Fruit fly (Drosophila melanogaster) whole organism, prepupa: Measurements from ENCODE around the gene CG33285.

Experiments used
- CG10631 ChIP-seq: fragments of 200-800 bp; sonication (Bioruptor generic); optimal IDR thresholded peaks from 2 replicates; lab custom pipeline; 2016; ENCODE audit warnings: missing biosample characterization, missing genetic modification characterization
- CG10669 ChIP-seq: fragments of 200-800 bp; sonication (Bioruptor generic); optimal IDR thresholded peaks from 3 replicates; lab custom pipeline; 2018; ENCODE audit warnings: missing biosample characterization, mild to moderate bottlenecking, missing genetic modification characterization, moderate library complexity
- CG11294 ChIP-seq: fragments of 200-800 bp; sonication (Bioruptor generic); IDR thresholded peaks from 2 replicates; pipeline ENCODE4 v1.3.6; 2022; ENCODE audit warnings: missing biosample characterization, missing genetic modification characterization
- CG11762 ChIP-seq: fragments of 200-800 bp; sonication (Bioruptor generic); optimal IDR thresholded peaks from 3 replicates; lab custom pipeline; 2016; ENCODE audit warnings: missing biosample characterization, missing genetic modification characterization; ENCODE audit not compliant: insufficient read depth
- CG11902 ChIP-seq: fragments of 200-800 bp; sonication (Bioruptor generic); optimal IDR thresholded peaks from 3 replicates; lab custom pipeline; 2016; ENCODE audit warnings: missing biosample characterization, missing genetic modification characterization
- CG32006 ChIP-seq: fragments of 200-800 bp; sonication (Bioruptor generic); optimal IDR thresholded peaks from 3 replicates; lab custom pipeline; 2017; ENCODE audit warnings: missing biosample characterization, mild to moderate bottlenecking, missing genetic modification characterization
- CG34406 ChIP-seq: fragments of 200-800 bp; sonication (Bioruptor generic); optimal IDR thresholded peaks from 3 replicates; lab custom pipeline; 2016; ENCODE audit warnings: missing biosample characterization, missing genetic modification characterization
- CG6792 ChIP-seq: fragments of 200-800 bp; sonication (Bioruptor generic); optimal IDR thresholded peaks from 3 replicates; lab custom pipeline; 2016; ENCODE audit warnings: missing biosample characterization, missing genetic modification characterization
- CG6808 ChIP-seq: fragments of 200-800 bp; sonication (Bioruptor generic); optimal IDR thresholded peaks from 3 replicates; lab custom pipeline; 2017; ENCODE audit warnings: missing biosample characterization, missing genetic modification characterization, mild to moderate bottlenecking, moderate library complexity, missing genetic modification reagents
- CG6854 ChIP-seq: fragments of 200-800 bp; sonication (Bioruptor generic); optimal IDR thresholded peaks from 2 replicates; lab custom pipeline; 2017; ENCODE audit warnings: missing biosample characterization, mild to moderate bottlenecking, missing genetic modification characterization
- CG7368 ChIP-seq: fragments of 200-800 bp; sonication (Bioruptor generic); optimal IDR thresholded peaks from 3 replicates; lab custom pipeline; 2016; ENCODE audit warnings: missing biosample characterization, missing genetic modification characterization
- CG8632 ChIP-seq: fragments of 200-800 bp; sonication (Bioruptor generic); optimal IDR thresholded peaks from 3 replicates; lab custom pipeline; 2016; ENCODE audit warnings: missing biosample characterization, missing genetic modification characterization
- Ets96B ChIP-seq: fragments of 200-800 bp; optimal IDR thresholded peaks from 2 replicates; lab custom pipeline; 2019; ENCODE audit warnings: missing biosample characterization, mild to moderate bottlenecking, missing genetic modification characterization, moderate library complexity
- Gug ChIP-seq: fragments of 200-800 bp; sonication (Bioruptor generic); IDR thresholded peaks from 2 replicates; pipeline ENCODE4 v1.3.6; 2022; ENCODE audit warnings: missing biosample characterization, missing genetic modification characterization
- Hr39 ChIP-seq: fragments of 200-800 bp; sonication (Bioruptor generic); optimal IDR thresholded peaks from 2 replicates; lab custom pipeline; 2016; ENCODE audit warnings: missing biosample characterization, missing genetic modification characterization
- Hr4 ChIP-seq: fragments of 200-800 bp; sonication (Bioruptor generic); optimal IDR thresholded peaks from 3 replicates; lab custom pipeline; 2016; ENCODE audit warnings: missing biosample characterization, missing genetic modification characterization
- Lpt ChIP-seq: fragments of 200-800 bp; sonication (Bioruptor generic); optimal IDR thresholded peaks from 3 replicates; lab custom pipeline; 2016; ENCODE audit warnings: missing biosample characterization, missing genetic modification characterization
- OdsH ChIP-seq: fragments of 200-800 bp; sonication (Bioruptor generic); optimal IDR thresholded peaks from 3 replicates; lab custom pipeline; 2016; ENCODE audit warnings: missing biosample characterization, missing genetic modification characterization
- Smox ChIP-seq: fragments of 200-800 bp; sonication (Bioruptor generic); optimal IDR thresholded peaks from 3 replicates; lab custom pipeline; 2016; ENCODE audit warnings: missing biosample characterization, missing genetic modification characterization
- acj6 ChIP-seq: fragments of 200-800 bp; sonication (Bioruptor generic); optimal IDR thresholded peaks from 3 replicates; lab custom pipeline; 2016; ENCODE audit warnings: missing biosample characterization, missing genetic modification characterization
- cyc ChIP-seq: fragments of 200-800 bp; sonication (Bioruptor generic); optimal IDR thresholded peaks from 3 replicates; lab custom pipeline; 2016; ENCODE audit warnings: missing biosample characterization, missing genetic modification characterization
- dac ChIP-seq: fragments of 200-800 bp; sonication (Bioruptor generic); optimal IDR thresholded peaks from 2 replicates; lab custom pipeline; 2017; ENCODE audit warnings: missing biosample characterization, mild to moderate bottlenecking, missing genetic modification characterization
- dsx ChIP-seq: fragments of 200-800 bp; optimal IDR thresholded peaks from 3 replicates; lab custom pipeline; 2019; ENCODE audit warnings: missing biosample characterization, mild to moderate bottlenecking, missing genetic modification characterization, moderate library complexity; ENCODE audit not compliant: poor library complexity, severe bottlenecking
- eg ChIP-seq: fragments of 200-800 bp; sonication (Bioruptor generic); IDR thresholded peaks from 3 replicates; pipeline ENCODE4 v1.3.6; 2022; ENCODE audit warnings: missing biosample characterization, missing genetic modification characterization
- esn ChIP-seq: fragments of 200-800 bp; sonication (Bioruptor generic); optimal IDR thresholded peaks from 2 replicates; lab custom pipeline; 2016; ENCODE audit warnings: missing biosample characterization, mild to moderate bottlenecking, missing genetic modification characterization, moderate library complexity
- fd59A ChIP-seq: fragments of 200-800 bp; sonication (Bioruptor generic); optimal IDR thresholded peaks from 2 replicates; lab custom pipeline; 2017; ENCODE audit warnings: missing biosample characterization, mild to moderate bottlenecking, missing genetic modification characterization, missing genetic modification reagents
- fd85E ChIP-seq: fragments of 200-800 bp; sonication (Bioruptor generic); optimal IDR thresholded peaks from 3 replicates; lab custom pipeline; 2016; ENCODE audit warnings: missing biosample characterization, missing genetic modification characterization
- fkh ChIP-seq: fragments of 200-800 bp; sonication (Bioruptor generic); optimal IDR thresholded peaks from 3 replicates; lab custom pipeline; 2017; ENCODE audit warnings: missing biosample characterization, mild to moderate bottlenecking, missing genetic modification characterization, moderate library complexity
- net ChIP-seq: fragments of 200-800 bp; sonication (Bioruptor generic); optimal IDR thresholded peaks from 3 replicates; lab custom pipeline; 2016; ENCODE audit warnings: missing biosample characterization, missing genetic modification characterization
- pdm3 ChIP-seq: fragments of 200-800 bp; sonication (Bioruptor generic); optimal IDR thresholded peaks from 3 replicates; lab custom pipeline; 2016; ENCODE audit warnings: missing biosample characterization, missing genetic modification characterization
- salr ChIP-seq, 2 experiments: fragments of 200-800 bp; sonication (Bioruptor generic); optimal IDR thresholded peaks; 3 replicates each; lab custom pipeline; 2016 to 2018; ENCODE audit warnings: missing biosample characterization in 2 of 2, missing genetic modification characterization in 2 of 2, mild to moderate bottlenecking in 1 of 2
- spab ChIP-seq: fragments of 200-800 bp; sonication (Bioruptor generic); optimal IDR thresholded peaks from 2 replicates; lab custom pipeline; 2017; ENCODE audit warnings: missing biosample characterization, mild to moderate bottlenecking, missing genetic modification characterization, missing genetic modification reagents
- ss ChIP-seq, 2 experiments: fragments of 200-800 bp; sonication (Bioruptor generic); optimal IDR thresholded peaks; 2 replicates in 1 of 2; 3 replicates in 1 of 2; lab custom pipeline; 2017 to 2018; ENCODE audit warnings: mild to moderate bottlenecking in 2 of 2, missing biosample characterization in 2 of 2, missing genetic modification characterization in 2 of 2, moderate library complexity in 1 of 2
- svp ChIP-seq: fragments of 200-800 bp; sonication (Bioruptor generic); peaks from one replicate; lab custom pipeline; 2016; ENCODE audit warnings: missing biosample characterization, missing genetic modification characterization
- vri ChIP-seq: fragments of 200-800 bp; sonication (Bioruptor generic); optimal IDR thresholded peaks from 3 replicates; lab custom pipeline; 2016; ENCODE audit warnings: missing biosample characterization, mild to moderate bottlenecking, missing genetic modification characterization

CG33285 gene

DNA sequence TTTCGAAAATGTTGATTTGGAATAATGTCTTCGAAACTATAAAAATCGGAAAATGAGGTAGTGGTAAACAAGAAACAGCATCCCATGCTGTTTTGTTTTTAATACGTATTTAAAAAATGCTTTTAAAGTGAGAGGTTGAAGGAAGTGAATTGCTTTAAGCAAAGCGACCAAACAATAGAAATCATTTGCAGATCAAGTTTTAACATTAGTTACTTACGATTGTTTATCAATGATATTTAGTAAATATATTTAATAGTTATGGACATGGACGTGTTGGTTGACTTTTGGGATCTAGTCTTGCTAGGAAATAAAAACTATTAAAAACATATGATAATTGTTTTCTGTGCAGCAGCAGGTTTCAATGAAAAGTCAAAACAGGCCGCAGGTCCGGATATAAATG lies 32.5 kb downstream of the CG33285 start (continued):
- no peak for TF ChIP-seq CG6854 (GFP tag; lab: Kevin White, UChicago)
- no peak for TF ChIP-seq cyc (GFP tag; lab: Kevin White, UChicago)
- peak; percentile 21 for TF ChIP-seq Lpt (GFP tag; lab: Kevin White, UChicago)
- TF ChIP-seq salr (GFP tag; optimal IDR thresholded peaks at IDR 0.05; lab: Kevin White, UChicago): peak in 1 of 2 experiments; percentile 16
- TF ChIP-seq OdsH (GFP tag; lab: Kevin White, UChicago): peak; percentile 44
- peak; percentile 21 for TF ChIP-seq acj6 (GFP tag; lab: Kevin White, UChicago)
- TF ChIP-seq esn: peak; percentile 8
- TF ChIP-seq Ets96B: peak; percentile 38
- TF ChIP-seq eg (GFP tag; lab: Robert Waterston, UW): peak; percentile 32; the same call in 1 of the 3 replicates
- TF ChIP-seq, all 60 proteins: peak for 27

- TF ChIP-seq Smox (no peak), CG32006 (GFP tag; lab: Kevin White, UChicago) (no peak), Hr4 (GFP tag; lab: Kevin White, UChicago) (no peak), fkh (GFP tag; lab: Kevin White, UChicago) (peak; percentile 75), CG6792 (GFP tag; lab: Kevin White, UChicago) (no peak), vri (GFP tag; lab: Kevin White, UChicago) (peak; percentile 34), eg (GFP tag; lab: Robert Waterston, UW) (no peak), CG8632 (GFP tag; lab: Kevin White, UChicago) (no peak), ss (GFP tag; optimal IDR thresholded peaks at IDR 0.05; lab: Kevin White, UChicago) (no peak), net (GFP tag; lab: Kevin White, UChicago) (no peak), dsx (no peak), cyc (GFP tag; lab: Kevin White, UChicago) (no peak), CG10669 (GFP tag; lab: Kevin White, UChicago) (no peak), CG10631 (GFP tag; lab: Kevin White, UChicago) (no peak)
Observed at dm6 chr3L:21055839-21056238, 33.0 kb downstream of the CG33285 start.

DNA sequence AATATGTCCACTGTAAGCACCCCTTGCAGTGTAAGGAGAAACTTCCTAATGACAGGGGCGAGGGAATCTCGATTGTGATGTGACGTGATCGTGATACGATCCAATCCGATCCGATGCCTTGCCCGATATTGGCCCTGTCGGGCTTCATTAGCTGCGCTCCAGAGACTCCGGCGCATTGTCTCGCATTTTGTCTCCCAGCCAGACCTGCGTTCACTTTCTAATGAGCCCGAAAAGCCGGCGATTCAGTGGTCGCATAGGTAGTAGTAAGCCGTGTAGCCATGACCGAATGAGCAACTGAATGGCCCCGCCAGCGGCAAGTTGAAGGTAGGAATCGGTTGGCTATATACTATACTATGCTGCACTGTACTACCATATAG lies 33.9 kb downstream of the CG33285 start:
- TF ChIP-seq dac (GFP tag; lab: Kevin White, UChicago) (no peak), fd59A (GFP tag; lab: Kevin White, UChicago) (no peak), CG11762 (GFP tag; lab: Kevin White, UChicago) (no peak), CG6808 (GFP tag; lab: Kevin White, UChicago) (no peak), CG34406 (GFP tag; lab: Kevin White, UChicago) (no peak), CG6854 (GFP tag; lab: Kevin White, UChicago) (no peak), pdm3 (GFP tag; lab: Kevin White, UChicago) (no peak), spab (GFP tag; lab: Kevin White, UChicago) (no peak), Gug (GFP tag; lab: Robert Waterston, UW) (no peak), fd85E (GFP tag; lab: Kevin White, UChicago) (no peak), CG10669 (GFP tag; lab: Kevin White, UChicago) (no peak), CG11294 (GFP tag; lab: Robert Waterston, UW) (no peak), Hr39 (GFP tag; lab: Kevin White, UChicago) (no peak), eg (GFP tag; lab: Robert Waterston, UW) (no peak), CG6792 (GFP tag; lab: Kevin White, UChicago) (no peak), CG32006 (GFP tag; lab: Kevin White, UChicago) (no peak), Hr4 (GFP tag; lab: Kevin White, UChicago) (no peak), CG7368 (GFP tag; lab: Kevin White, UChicago) (no peak), CG11902 (no peak), svp (no peak)
